Fruit fly (Drosophila melanogaster): ENCODE results near the gene B4.

B4 gene

dm6 chr2L:13528742-13529141 is 20.4 kb downstream of the B4 start, which contains the start of gene CG33641 (continued):
- TF ChIP-seq CG12659 (GFP tag; optimal IDR thresholded peaks at IDR 0.05) (no peak), CG10543 (GFP tag; optimal IDR thresholded peaks at IDR 0.05) (no peak), Dbx (GFP tag; IDR thresholded peaks at IDR 0.05) (no peak), Dip3 (GFP tag; optimal IDR thresholded peaks at IDR 0.05) (no peak)

dm6 chr2L:13527541-13527940 is 21.6 kb downstream of the B4 start, which contains the start of gene CG33640:
TSS of gene CG33640 (plus strand) at chr2L:13527841.
- TF ChIP-seq zen (tag; optimal IDR thresholded peaks at IDR 0.05) (peak; percentile 15), Nf-YC (tag; optimal IDR thresholded peaks at IDR 0.05) (no peak)

- TF ChIP-seq row (GFP tag; IDR thresholded peaks at IDR 0.05) (peak; percentile 31; the same call in 1 of the 3 replicates), abd-A (tag; optimal IDR thresholded peaks at IDR 0.05) (no peak)
Measured at dm6 chr2L:13521807-13522206, 27.3 kb downstream of the B4 start.

- TF ChIP-seq Tbp (GFP tag; optimal IDR thresholded peaks at IDR 0.05): no peak
- TF ChIP-seq row (GFP tag; IDR thresholded peaks at IDR 0.05): no peak
- peak; percentile 70 for TF ChIP-seq Ets65A (GFP tag)
- no peak for TF ChIP-seq pho (GFP tag; optimal IDR thresholded peaks at IDR 0.05)
- TF ChIP-seq onecut (GFP tag; IDR thresholded peaks at IDR 0.05): no peak
- no peak for TF ChIP-seq MBD-R2 (GFP tag; IDR thresholded peaks at IDR 0.05)
- TF ChIP-seq lilli (GFP tag; optimal IDR thresholded peaks at IDR 0.05): no peak
- TF ChIP-seq CG9797 (GFP tag; optimal IDR thresholded peaks at IDR 0.05): no peak
- no peak for TF ChIP-seq CG16779 (GFP tag; IDR thresholded peaks at IDR 0.05)
Measured at dm6 chr2L:13515688-13516037, 33.5 kb downstream of the B4 start.

- TF ChIP-seq HLH3B (GFP tag; IDR thresholded peaks at IDR 0.05) (peak; percentile 68; the same call in 1 of the 2 replicates), zen2 (GFP tag; IDR thresholded peaks at IDR 0.05; ENCODE audit: partially characterized antibody) (no peak), CG2712 (tag; optimal IDR thresholded peaks at IDR 0.05) (peak; percentile 83), grau (tag; optimal IDR thresholded peaks at IDR 0.05) (peak; percentile 38), CG2129 (GFP tag; IDR thresholded peaks at IDR 0.05; ENCODE audit: partially characterized antibody) (no peak), CG16779 (GFP tag; IDR thresholded peaks at IDR 0.05) (peak; percentile 69), nom (GFP tag; optimal IDR thresholded peaks at IDR 0.05) (no peak), Rx (GFP tag; IDR thresholded peaks at IDR 0.05) (peak; percentile 83), Myb (GFP tag; optimal IDR thresholded peaks at IDR 0.05) (peak; percentile 55), Mrtf (GFP tag; IDR thresholded peaks at IDR 0.05) (peak; percentile 61), CG7963 (GFP tag; IDR thresholded peaks at IDR 0.05; ENCODE audit: partially characterized antibody) (no peak), CG8944 (GFP tag; optimal IDR thresholded peaks at IDR 0.05) (peak; percentile 51), sr (GFP tag; IDR thresholded peaks at IDR 0.05) (peak; percentile 27; the same call in 1 of the 3 replicates), trem (tag; optimal IDR thresholded peaks at IDR 0.05) (peak; percentile 49), CG14050 (GFP tag; IDR thresholded peaks at IDR 0.05) (peak; percentile 68), Optix (GFP tag; IDR thresholded peaks at IDR 0.05) (peak; percentile 48; the same call in 1 of the 3 replicates), CG14860 (GFP tag; IDR thresholded peaks at IDR 0.05; ENCODE audit: partially characterized antibody) (no peak), cg (GFP tag; optimal IDR thresholded peaks at IDR 0.05) (no peak), B-H2 (GFP tag; optimal IDR thresholded peaks at IDR 0.05) (no peak), ham (GFP tag; IDR thresholded peaks at IDR 0.05) (no peak), sug (tag; optimal IDR thresholded peaks at IDR 0.05) (no peak), gem (tag; optimal IDR thresholded peaks at IDR 0.05) (peak; percentile 81), CG10321 (GFP tag; IDR thresholded peaks at IDR 0.05) (no peak), Bgb (GFP tag; IDR thresholded peaks at IDR 0.05; ENCODE audit: partially characterized antibody) (no peak), CG4282 (GFP tag; optimal IDR thresholded peaks at IDR 0.05) (peak; percentile 23), CG11093 (GFP tag; IDR thresholded peaks at IDR 0.05) (peak; percentile 72), br (optimal IDR thresholded peaks at IDR 0.05) (no peak), CG14014 (GFP tag; IDR thresholded peaks at IDR 0.05) (peak; percentile 83), Ravus (GFP tag; IDR thresholded peaks at IDR 0.05) (peak; percentile 59)
Measured at dm6 chr2L:13514945-13515687, 34.0 kb downstream of the B4 start.

Measured in whole organism, embryonic.